Worm (Caenorhabditis elegans) whole organism, L4/young adult: ENCODE measurements around the gene fat-3.
"Not testable (repeated sequence)": the region's sequence is repeated elsewhere in the genome, so short reads cannot be mapped to it uniquely, and the experiment has no call there.

Source experiments
- W03F9.2 ChIP-seq: fragments of 150-350 bp; optimal IDR thresholded peaks from 2 replicates; lab custom pipeline; 2014; ENCODE audit warnings: missing biosample characterization, missing genetic modification characterization
- dao-5 ChIP-seq: sonication (generic microtip); optimal IDR thresholded peaks from 2 replicates; lab custom pipeline; 2016; ENCODE audit warnings: missing genotype, missing genetic modification characterization, moderate library complexity, missing compliant biosample characterization
- him-1 ChIP-seq: sonication (generic microtip); optimal IDR thresholded peaks from 2 replicates; lab custom pipeline; 2016; ENCODE audit warnings: missing genotype, missing genetic modification reagents, missing genetic modification characterization, missing compliant biosample characterization

DNA sequence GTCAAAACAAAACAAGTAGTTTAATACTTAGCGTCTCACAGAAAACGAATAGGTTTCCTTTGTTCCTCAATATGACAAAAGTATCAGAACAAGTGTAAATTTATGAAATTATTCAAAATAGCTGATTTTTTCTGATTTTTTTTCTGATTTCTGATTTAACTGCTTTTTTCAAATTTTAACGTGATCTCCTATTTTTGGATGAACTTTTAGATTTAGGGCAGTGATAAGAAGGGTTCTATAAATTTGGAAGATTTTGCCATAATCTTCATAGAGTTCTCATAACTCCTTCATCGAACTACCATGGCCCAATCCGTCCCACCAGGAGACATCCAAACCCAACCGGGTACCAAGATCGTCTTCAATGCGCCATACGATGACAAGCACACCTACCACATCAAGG lies 33.1 kb upstream of the fat-3 start, which contains the start of gene msp-78:
- not testable (repeated sequence) for TF ChIP-seq W03F9.2, him-1, dao-5 (tag; lab: Kevin White, UChicago)
